Fruit fly (Drosophila melanogaster): ENCODE measurements around the gene CG34260.

The CG34260 gene

DNA sequence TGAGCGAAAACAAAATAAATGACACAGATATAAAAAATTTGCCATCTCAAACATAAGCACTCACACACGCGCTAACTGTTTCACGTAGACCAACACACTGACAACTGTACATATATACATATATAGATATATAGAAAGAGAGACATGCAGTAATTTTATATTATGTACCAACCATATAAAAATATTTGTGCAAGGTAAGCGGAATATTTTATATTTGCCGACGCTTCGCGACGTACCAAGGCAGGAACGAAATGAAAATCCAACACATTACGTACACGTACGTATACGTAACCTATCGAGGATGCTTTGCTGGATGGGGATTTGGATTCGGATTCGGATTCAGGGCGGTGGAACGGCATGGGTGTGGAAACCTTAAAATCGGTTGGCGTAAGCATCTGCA is 34.7 kb downstream of the CG34260 start:
- TF ChIP-seq EcR (GFP tag; optimal IDR thresholded peaks at IDR 0.05) = no peak
- TF ChIP-seq fd96Ca (GFP tag; IDR thresholded peaks at IDR 0.05) = no peak
- no peak for TF ChIP-seq CG4496 (GFP tag; IDR thresholded peaks at IDR 0.05)
- TF ChIP-seq gl (tag; optimal IDR thresholded peaks at IDR 0.05) = no peak
- no peak for TF ChIP-seq rn (GFP tag; IDR thresholded peaks at IDR 0.05)
- no peak for TF ChIP-seq CG32121 (GFP tag; IDR thresholded peaks at IDR 0.05)
- no peak for TF ChIP-seq D1 (tag; optimal IDR thresholded peaks at IDR 0.05)
- no peak for TF ChIP-seq CG34367 (tag; optimal IDR thresholded peaks at IDR 0.05)
- no peak for TF ChIP-seq Ets98B (GFP tag; IDR thresholded peaks at IDR 0.05)
- no peak for TF ChIP-seq CG9948 (tag; optimal IDR thresholded peaks at IDR 0.05)

dm6 chr3L:20750391-20750790 is 36.5 kb downstream of the CG34260 start:
- no peak for TF ChIP-seq Snoo (tag; optimal IDR thresholded peaks at IDR 0.05)
- no peak for TF ChIP-seq CG13204 (GFP tag; optimal IDR thresholded peaks at IDR 0.05)
- TF ChIP-seq CG32121 (GFP tag; IDR thresholded peaks at IDR 0.05) = no peak
- no peak for TF ChIP-seq D1 (tag; optimal IDR thresholded peaks at IDR 0.05)
- TF ChIP-seq CG8301 (tag; optimal IDR thresholded peaks at IDR 0.05) = no peak
- no peak for TF ChIP-seq CG8159 (tag; optimal IDR thresholded peaks at IDR 0.05)
- TF ChIP-seq CG34367 (tag; optimal IDR thresholded peaks at IDR 0.05) = no peak
- TF ChIP-seq Ets98B (GFP tag; IDR thresholded peaks at IDR 0.05) = no peak
- no peak for TF ChIP-seq CG15710 (tag; optimal IDR thresholded peaks at IDR 0.05)

DNA sequence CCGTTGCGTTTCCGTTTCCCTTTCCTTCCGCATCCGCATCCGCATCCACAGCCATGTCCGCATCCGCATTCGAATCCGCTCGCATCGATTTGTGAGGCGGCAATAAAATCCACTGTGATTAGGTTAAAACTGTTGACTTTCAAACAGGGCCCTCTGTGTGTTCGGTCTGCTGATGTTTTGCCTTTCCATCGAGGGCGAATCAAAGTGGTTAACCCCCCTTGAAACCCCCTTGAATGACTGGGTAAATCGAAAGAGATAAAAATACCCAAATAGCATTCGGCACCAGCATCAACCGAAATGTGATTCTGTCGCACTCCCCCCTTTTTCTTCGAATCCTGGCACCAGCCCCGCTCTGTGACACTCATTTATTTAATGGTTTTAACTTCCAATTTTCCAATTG is 39.1 kb downstream of the CG34260 start:
- TF ChIP-seq CG12605 (GFP tag; IDR thresholded peaks at IDR 0.05) (no peak), CG4496 (GFP tag; IDR thresholded peaks at IDR 0.05) (no peak), Pif1A (GFP tag; optimal IDR thresholded peaks at IDR 0.05) (no peak), CG15710 (tag; optimal IDR thresholded peaks at IDR 0.05) (no peak), fd96Ca (GFP tag; IDR thresholded peaks at IDR 0.05) (no peak), Snoo (tag; optimal IDR thresholded peaks at IDR 0.05) (no peak), Pif1B (GFP tag; optimal IDR thresholded peaks at IDR 0.05) (no peak), gl (tag; optimal IDR thresholded peaks at IDR 0.05) (no peak), CG13204 (GFP tag; optimal IDR thresholded peaks at IDR 0.05) (no peak), CG8159 (tag; optimal IDR thresholded peaks at IDR 0.05) (no peak), Ets98B (GFP tag; IDR thresholded peaks at IDR 0.05) (no peak), EcR (GFP tag; optimal IDR thresholded peaks at IDR 0.05) (no peak), D1 (tag; optimal IDR thresholded peaks at IDR 0.05) (no peak), CG32121 (GFP tag; IDR thresholded peaks at IDR 0.05) (no peak), CG9948 (tag; optimal IDR thresholded peaks at IDR 0.05) (no peak), CG34367 (tag; optimal IDR thresholded peaks at IDR 0.05) (no peak), CG17806 (tag; optimal IDR thresholded peaks at IDR 0.05) (no peak), CG8301 (tag; optimal IDR thresholded peaks at IDR 0.05) (no peak)

- TF ChIP-seq EcR (GFP tag; optimal IDR thresholded peaks at IDR 0.05) = no peak
- TF ChIP-seq CG8301 (tag; optimal IDR thresholded peaks at IDR 0.05) = no peak
- TF ChIP-seq fd96Ca (GFP tag; IDR thresholded peaks at IDR 0.05) = no peak
- TF ChIP-seq gl (tag; optimal IDR thresholded peaks at IDR 0.05) = no peak
- no peak for TF ChIP-seq Snoo (tag; optimal IDR thresholded peaks at IDR 0.05)
- TF ChIP-seq CG10348 (GFP tag; IDR thresholded peaks at IDR 0.05) = no peak
- no peak for TF ChIP-seq Ets98B (GFP tag; IDR thresholded peaks at IDR 0.05)
- no peak for TF ChIP-seq CG15710 (tag; optimal IDR thresholded peaks at IDR 0.05)
- TF ChIP-seq rn (GFP tag; IDR thresholded peaks at IDR 0.05) = no peak
- TF ChIP-seq CG32121 (GFP tag; IDR thresholded peaks at IDR 0.05) = no peak
- no peak for TF ChIP-seq CG14655 (GFP tag; optimal IDR thresholded peaks at IDR 0.05)
- no peak for TF ChIP-seq CG17806 (tag; optimal IDR thresholded peaks at IDR 0.05)
- TF ChIP-seq CG34367 (tag; optimal IDR thresholded peaks at IDR 0.05) = no peak
- no peak for TF ChIP-seq Pif1B (GFP tag; optimal IDR thresholded peaks at IDR 0.05)
- TF ChIP-seq CG12605 (GFP tag; IDR thresholded peaks at IDR 0.05) = no peak
- no peak for TF ChIP-seq D1 (tag; optimal IDR thresholded peaks at IDR 0.05)
These were observed 41.7 kb downstream of the CG34260 start, which contains the start of gene CG33912 for dm6 chr3L:20755585-20755984. TSS of gene CG33912 (minus strand) at chr3L:20755685.

- TF ChIP-seq CG15710 (tag; optimal IDR thresholded peaks at IDR 0.05) (no peak), Pif1A (GFP tag; optimal IDR thresholded peaks at IDR 0.05) (no peak), CG10348 (GFP tag; IDR thresholded peaks at IDR 0.05) (no peak), fd96Ca (GFP tag; IDR thresholded peaks at IDR 0.05) (no peak), gl (tag; optimal IDR thresholded peaks at IDR 0.05) (no peak), Ets98B (GFP tag; IDR thresholded peaks at IDR 0.05) (no peak), rn (GFP tag; IDR thresholded peaks at IDR 0.05) (no peak), CG8159 (tag; optimal IDR thresholded peaks at IDR 0.05) (no peak)
These were observed 44.7 kb downstream of the CG34260 start, which contains the start of gene CG43251 for dm6 chr3L:20758583-20758982. TSS of gene CG43251 (plus strand) at chr3L:20758883.

- no peak for TF ChIP-seq Pif1A (GFP tag; optimal IDR thresholded peaks at IDR 0.05)
- TF ChIP-seq CG9948 (tag; optimal IDR thresholded peaks at IDR 0.05) = no peak
- TF ChIP-seq CG15710 (tag; optimal IDR thresholded peaks at IDR 0.05) = no peak
- no peak for TF ChIP-seq CG32121 (GFP tag; IDR thresholded peaks at IDR 0.05)
- no peak for TF ChIP-seq rn (GFP tag; IDR thresholded peaks at IDR 0.05)
- no peak for TF ChIP-seq Ets98B (GFP tag; IDR thresholded peaks at IDR 0.05)
- no peak for TF ChIP-seq CG10348 (GFP tag; IDR thresholded peaks at IDR 0.05)
- no peak for TF ChIP-seq fd96Ca (GFP tag; IDR thresholded peaks at IDR 0.05)
- TF ChIP-seq CG4496 (GFP tag; IDR thresholded peaks at IDR 0.05) = no peak
- no peak for TF ChIP-seq CG8301 (tag; optimal IDR thresholded peaks at IDR 0.05)
- no peak for TF ChIP-seq D1 (tag; optimal IDR thresholded peaks at IDR 0.05)
These were observed 47.6 kb downstream of the CG34260 start for dm6 chr3L:20761482-20761881.

Data from whole organism, pupa.